Fruit fly (Drosophila melanogaster): ENCODE measurements around the gene CG13113.

DNA sequence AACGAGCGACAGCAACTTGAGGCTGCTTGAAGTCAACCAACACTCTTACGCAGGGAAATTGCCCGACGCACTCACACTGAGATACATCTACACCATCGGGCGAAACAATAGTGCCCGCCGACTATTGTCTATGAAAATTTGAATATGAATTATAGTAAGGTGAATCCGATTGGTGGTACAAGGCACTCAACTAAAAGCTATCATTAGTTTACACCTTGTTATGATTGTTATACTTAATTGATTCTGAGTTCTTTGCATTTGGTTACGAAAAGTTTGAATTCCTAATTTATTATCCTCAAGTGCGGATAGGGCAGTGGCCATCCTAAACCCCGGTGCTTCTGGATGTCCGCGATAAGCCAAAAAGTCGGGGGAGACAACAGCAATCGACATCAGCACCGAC, 18.7 kb downstream of the CG13113 start:
- TF ChIP-seq Hr96 (GFP tag; optimal IDR thresholded peaks at IDR 0.05) = no peak
- no peak for TF ChIP-seq Clk (GFP tag; optimal IDR thresholded peaks at IDR 0.05)
- no peak for TF ChIP-seq ovo (GFP tag; optimal IDR thresholded peaks at IDR 0.05)
- TF ChIP-seq CG11617 (GFP tag; optimal IDR thresholded peaks at IDR 0.05) = no peak
- TF ChIP-seq cic (GFP tag; optimal IDR thresholded peaks at IDR 0.05) = no peak
- TF ChIP-seq pad (GFP tag; optimal IDR thresholded peaks at IDR 0.05) = no peak
- TF ChIP-seq Crg-1 (GFP tag; optimal IDR thresholded peaks at IDR 0.05) = no peak
- TF ChIP-seq CG33017 (tag; optimal IDR thresholded peaks at IDR 0.05) = no peak
- TF ChIP-seq CG7101 (tag; optimal IDR thresholded peaks at IDR 0.05) = no peak
